Worm (Caenorhabditis elegans): Measurements from ENCODE around the gene dsl-1.

dsl-1 gene

ce11 chrIV:1176613-1177012, 31.3 kb downstream of the dsl-1 start:
- no peak for TF ChIP-seq elt-1 (tag; optimal IDR thresholded peaks at IDR 0.05; ENCODE audit: borderline replicate concordance, insufficient read depth)
- TF ChIP-seq zip-8 (tag; optimal IDR thresholded peaks at IDR 0.05), result no peak
- no peak for TF ChIP-seq lin-13 (tag; optimal IDR thresholded peaks at IDR 0.05)
- no peak for TF ChIP-seq nhr-28 (tag; optimal IDR thresholded peaks at IDR 0.05)
- no peak for TF ChIP-seq nhr-237 (tag; optimal IDR thresholded peaks at IDR 0.05)
- no peak for TF ChIP-seq M03D4.4 (tag; optimal IDR thresholded peaks at IDR 0.05)
- TF ChIP-seq ceh-39 (tag; optimal IDR thresholded peaks at IDR 0.05), result no peak
- TF ChIP-seq bed-3 (GFP tag; optimal IDR thresholded peaks at IDR 0.05), result no peak
- no peak for TF ChIP-seq mls-2 (tag; optimal IDR thresholded peaks at IDR 0.05)
- no peak for TF ChIP-seq nhr-76 (tag; optimal IDR thresholded peaks at IDR 0.05)
- no peak for TF ChIP-seq ceh-43 (GFP tag; optimal IDR thresholded peaks at IDR 0.05)
- TF ChIP-seq mep-1 (tag; optimal IDR thresholded peaks at IDR 0.05), result no peak
- no peak for TF ChIP-seq lsy-2 (tag; optimal IDR thresholded peaks at IDR 0.05)
- TF ChIP-seq pha-4 (tag; optimal IDR thresholded peaks at IDR 0.05), result no peak

- TF ChIP-seq elt-1 (tag; optimal IDR thresholded peaks at IDR 0.05; ENCODE audit: borderline replicate concordance, insufficient read depth), result no peak
These were observed 33.5 kb downstream of the dsl-1 start for ce11 chrIV:1174411-1174810.

ce11 chrIV:1170408-1170807, 37.5 kb downstream of the dsl-1 start, which contains the start of gene cec-2:
TSS of gene cec-2 (plus strand) at chrIV:1170708.
- TF ChIP-seq ces-1 (GFP tag; optimal IDR thresholded peaks at IDR 0.05) (no peak), blmp-1 (tag; optimal IDR thresholded peaks at IDR 0.05) (no peak), unc-62 (GFP tag; optimal IDR thresholded peaks at IDR 0.05) (no peak), mep-1 (tag; optimal IDR thresholded peaks at IDR 0.05) (no peak), ztf-11 (tag; optimal IDR thresholded peaks at IDR 0.05) (no peak), zip-8 (tag; optimal IDR thresholded peaks at IDR 0.05) (no peak), cnd-1 (tag; optimal IDR thresholded peaks at IDR 0.05) (no peak), lsy-2 (tag; optimal IDR thresholded peaks at IDR 0.05) (no peak), mab-5 (tag; optimal IDR thresholded peaks at IDR 0.05) (no peak), elt-3 (tag; optimal IDR thresholded peaks at IDR 0.05) (no peak), hlh-1 (tag; optimal IDR thresholded peaks at IDR 0.05) (no peak), ham-2 (GFP tag; optimal IDR thresholded peaks at IDR 0.05) (no peak), nhr-237 (tag; optimal IDR thresholded peaks at IDR 0.05) (no peak), drap-1 (GFP tag; optimal IDR thresholded peaks at IDR 0.05) (no peak), lin-13 (tag; optimal IDR thresholded peaks at IDR 0.05) (no peak), bed-3 (GFP tag; optimal IDR thresholded peaks at IDR 0.05) (no peak), mls-2 (tag; optimal IDR thresholded peaks at IDR 0.05) (no peak), unc-39 (tag; optimal IDR thresholded peaks at IDR 0.05) (no peak), M03D4.4 (tag; optimal IDR thresholded peaks at IDR 0.05) (no peak)

ce11 chrIV:1168311-1168965, 39.4 kb downstream of the dsl-1 start:
- TF ChIP-seq unc-62 (GFP tag; optimal IDR thresholded peaks at IDR 0.05) (peak; percentile 3), sptf-1 (tag; optimal IDR thresholded peaks at IDR 0.05) (peak; percentile 43), M03D4.4 (tag; optimal IDR thresholded peaks at IDR 0.05) (peak; percentile 31), ces-1 (GFP tag; optimal IDR thresholded peaks at IDR 0.05) (peak; percentile 44), tbx-8 (GFP tag; optimal IDR thresholded peaks at IDR 0.05) (no peak)

ce11 chrIV:1167352-1167751, 40.5 kb downstream of the dsl-1 start:
- TF ChIP-seq unc-39 (tag; optimal IDR thresholded peaks at IDR 0.05) (no peak), ceh-43 (GFP tag; optimal IDR thresholded peaks at IDR 0.05) (no peak), pha-4 (tag; optimal IDR thresholded peaks at IDR 0.05) (no peak)

ce11 chrIV:1163126-1163525, 44.8 kb downstream of the dsl-1 start, which contains the start of gene C50A2.7:
TSS of gene C50A2.7 (plus strand) at chrIV:1163426.
- TF ChIP-seq hlh-1 (tag; optimal IDR thresholded peaks at IDR 0.05) (no peak), elt-3 (tag; optimal IDR thresholded peaks at IDR 0.05) (no peak), nhr-237 (tag; optimal IDR thresholded peaks at IDR 0.05) (no peak), mep-1 (tag; optimal IDR thresholded peaks at IDR 0.05) (no peak), ztf-11 (tag; optimal IDR thresholded peaks at IDR 0.05) (no peak), flh-1 (GFP tag; optimal IDR thresholded peaks at IDR 0.05) (no peak), ceh-39 (tag; optimal IDR thresholded peaks at IDR 0.05) (no peak)

Measured in whole organism, mixed stage, embryonic.